Fruit fly (Drosophila melanogaster): Measurements from ENCODE around the gene CG5116.

Gene CG5116

DNA sequence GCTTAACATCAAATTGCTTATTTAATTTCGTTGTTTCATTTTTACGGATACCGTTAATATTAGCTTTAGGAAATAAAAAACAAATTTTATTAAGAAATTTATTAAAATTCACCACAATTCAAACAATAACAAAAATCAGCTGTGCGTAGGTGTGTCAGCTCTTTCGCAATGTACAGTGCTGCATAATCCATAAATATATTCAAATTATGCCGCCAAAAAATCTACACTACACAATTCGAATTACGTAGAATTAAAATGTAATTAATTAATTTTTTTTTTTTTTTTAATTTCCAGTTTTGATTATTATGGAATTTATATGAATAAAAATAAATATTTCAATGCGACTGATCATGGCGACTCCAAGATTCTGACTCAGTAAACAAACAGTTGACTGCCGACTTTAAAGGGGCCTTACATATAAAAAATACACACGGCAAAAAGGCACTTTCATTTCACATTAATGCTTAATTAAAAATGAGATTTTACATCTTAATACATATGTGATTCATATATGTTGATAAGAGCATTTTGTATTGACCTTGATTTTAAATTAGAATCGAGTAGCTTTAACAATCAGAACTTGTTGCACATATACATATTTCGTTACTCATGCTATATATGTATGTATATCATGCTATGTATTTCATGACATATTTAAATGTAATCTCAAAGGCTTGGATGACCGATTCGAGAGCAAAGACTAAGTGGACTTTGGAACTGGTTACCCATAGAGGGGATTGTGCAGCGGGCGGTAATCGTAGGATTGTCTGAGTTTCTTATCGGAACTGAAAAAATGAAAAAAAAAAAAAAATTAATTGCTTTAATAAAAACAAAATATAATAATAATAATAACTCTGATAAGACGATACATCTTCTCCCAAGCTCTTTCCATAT, 10.6 kb downstream of the CG5116 start (continued):
- TF ChIP-seq Taf1 (GFP tag; IDR thresholded peaks at IDR 0.05) (no peak), CG9727 (GFP tag; optimal IDR thresholded peaks at IDR 0.05) (no peak), gro (GFP tag; optimal IDR thresholded peaks at IDR 0.05) (no peak), CG9876 (GFP tag; optimal IDR thresholded peaks at IDR 0.05) (no peak), Xrp1 (GFP tag; IDR thresholded peaks at IDR 0.05) (0 out of 2 replicates have a peak, but pooled peaks have one; percentile 21), CG34376 (GFP tag; optimal IDR thresholded peaks at IDR 0.05) (peak; percentile 7), Hmr (GFP tag; optimal IDR thresholded peaks at IDR 0.05) (no peak), knrl (GFP tag; IDR thresholded peaks at IDR 0.05; ENCODE audit: partially characterized antibody) (no peak), Dad (GFP tag; optimal IDR thresholded peaks at IDR 0.05) (no peak), Max (GFP tag; optimal IDR thresholded peaks at IDR 0.05) (peak; percentile 12), CG1529 (GFP tag; optimal IDR thresholded peaks at IDR 0.05) (no peak), Mes4 (GFP tag; optimal IDR thresholded peaks at IDR 0.05) (no peak), Ada2b (GFP tag; IDR thresholded peaks at IDR 0.05) (no peak), Ptx1 (GFP tag; IDR thresholded peaks at IDR 0.05) (no peak), vvl (GFP tag; IDR thresholded peaks at IDR 0.05) (peak; percentile 67), Sry-β (GFP tag; optimal IDR thresholded peaks at IDR 0.05) (peak; percentile 39), ac (GFP tag; optimal IDR thresholded peaks at IDR 0.05) (no peak), gt (GFP tag; IDR thresholded peaks at IDR 0.05) (no peak), cato (GFP tag; optimal IDR thresholded peaks at IDR 0.05; ENCODE audit: borderline replicate concordance) (no peak), crp (GFP tag; optimal IDR thresholded peaks at IDR 0.05) (peak; percentile 18 to 86), ranshi (GFP tag; IDR thresholded peaks at IDR 0.05) (no peak), trem (tag; optimal IDR thresholded peaks at IDR 0.05) (peak; percentile 26), CG3847 (GFP tag; IDR thresholded peaks at IDR 0.05) (no peak), E2f2 (GFP tag; IDR thresholded peaks at IDR 0.05) (peak; percentile 95), CG7839 (tag; optimal IDR thresholded peaks at IDR 0.05) (peak; percentile 1), lbe (GFP tag; optimal IDR thresholded peaks at IDR 0.05) (peak; percentile 54), jigr1 (GFP tag; IDR thresholded peaks at IDR 0.05) (no peak), CG10267 (tag; optimal IDR thresholded peaks at IDR 0.05) (peak; percentile 91), stwl (tag; optimal IDR thresholded peaks at IDR 0.05) (peak; percentile 51), CG10431 (GFP tag; optimal IDR thresholded peaks at IDR 0.05) (no peak), NFAT (GFP tag; IDR thresholded peaks at IDR 0.05) (no peak), Nf-YC (tag; optimal IDR thresholded peaks at IDR 0.05) (peak; percentile 11), CG12236 (GFP tag; optimal IDR thresholded peaks at IDR 0.05) (no peak), CG11504 (tag; optimal IDR thresholded peaks at IDR 0.05) (peak; percentile 2), Med (GFP tag) (peak; percentile 54), CG10959 (GFP tag; IDR thresholded peaks at IDR 0.05) (no peak), CTCF (GFP tag; optimal IDR thresholded peaks at IDR 0.05) (peak; percentile 20)

DNA sequence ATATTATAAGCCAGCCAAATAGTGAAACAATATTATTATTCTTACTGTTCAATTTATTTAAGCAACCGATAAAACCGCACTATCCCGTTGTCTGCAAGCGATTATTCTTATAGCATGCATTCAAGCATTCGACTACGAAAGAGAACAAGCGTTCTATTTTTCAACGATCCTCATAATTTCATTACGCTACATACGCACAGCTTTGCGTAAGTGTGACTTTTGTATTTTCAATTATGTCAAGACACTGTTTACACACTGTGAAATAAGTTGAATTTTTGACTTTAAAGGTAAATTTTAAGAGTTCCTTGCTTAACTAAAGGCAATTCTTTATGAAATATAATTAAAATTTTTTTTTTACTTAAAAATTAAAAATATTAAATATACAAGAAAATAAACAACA, 12.2 kb downstream of the CG5116 start, which contains the start of gene CG33494:
CG33494 (minus strand) TSS at position 90 of the 400 bp plus-strand sequence.
- TF ChIP-seq pfk (GFP tag; optimal IDR thresholded peaks at IDR 0.05) (peak; percentile 59), row (GFP tag; IDR thresholded peaks at IDR 0.05) (peak; percentile 38; the same call in 1 of the 3 replicates), CG30020 (tag; optimal IDR thresholded peaks at IDR 0.05) (peak; percentile 86), gt (GFP tag; IDR thresholded peaks at IDR 0.05) (no peak), nmo (GFP tag; optimal IDR thresholded peaks at IDR 0.05) (peak; percentile 0), CG17829 (tag; optimal IDR thresholded peaks at IDR 0.05) (no peak), pzg (GFP tag; optimal IDR thresholded peaks at IDR 0.05) (peak; percentile 15), stwl (tag; optimal IDR thresholded peaks at IDR 0.05) (peak; percentile 20), ewg (GFP tag; optimal IDR thresholded peaks at IDR 0.05) (no peak), CG7357 (GFP tag; IDR thresholded peaks at IDR 0.05) (peak; percentile 79), Hr3 (GFP tag; optimal IDR thresholded peaks at IDR 0.05) (no peak), zen (tag; optimal IDR thresholded peaks at IDR 0.05) (no peak), ssp (GFP tag; IDR thresholded peaks at IDR 0.05) (peak; percentile 95), CG12744 (GFP tag; optimal IDR thresholded peaks at IDR 0.05) (no peak), ERR (GFP tag; optimal IDR thresholded peaks at IDR 0.05) (no peak), CG17802 (tag; optimal IDR thresholded peaks at IDR 0.05) (peak; percentile 68)

Measured in whole organism, embryonic.